Fruit fly (Drosophila melanogaster): ENCODE results near the gene CapaR.

- TF ChIP-seq CG2889 (GFP tag; IDR thresholded peaks at IDR 0.05) (no peak), CG2678 (tag; optimal IDR thresholded peaks at IDR 0.05) (no peak), Opbp (GFP tag; IDR thresholded peaks at IDR 0.05; ENCODE audit: partially characterized antibody) (no peak), psq (GFP tag; optimal IDR thresholded peaks at IDR 0.05) (no peak), crp (GFP tag; optimal IDR thresholded peaks at IDR 0.05) (no peak), CG30403 (GFP tag; optimal IDR thresholded peaks at IDR 0.05) (no peak)
Measured at dm6 chr3L:21518345-21518744, 43.6 kb downstream of the CapaR start.

Measured in whole organism, embryonic.